Worm (Caenorhabditis elegans): ENCODE measurements around the gene T28A11.3.

DNA sequence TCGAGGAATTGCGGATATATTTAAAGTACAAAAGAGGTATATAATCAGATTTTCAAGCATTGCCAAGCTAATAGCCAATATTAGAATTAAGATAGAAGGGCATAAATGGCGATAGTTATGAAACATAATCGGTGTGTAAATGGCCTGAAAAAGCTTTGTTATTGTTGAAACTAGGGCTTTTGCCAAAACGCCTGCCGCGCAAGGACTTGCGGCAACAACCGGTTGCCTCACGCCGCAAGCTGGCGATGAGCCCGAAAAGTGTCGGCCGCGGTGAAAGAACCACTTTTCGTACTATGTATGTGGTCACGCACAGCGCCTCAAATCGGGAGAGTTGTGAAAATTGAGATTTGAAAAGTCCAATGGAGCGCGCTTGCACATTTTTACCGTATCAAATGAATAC lies 24.3 kb downstream of the T28A11.3 start:
- no peak for TF ChIP-seq him-1 (tag; optimal IDR thresholded peaks at IDR 0.05)
- TF ChIP-seq W03F9.2 (tag; optimal IDR thresholded peaks at IDR 0.05), result no peak

Measured in whole organism, L4/young adult.